Fruit fly (Drosophila melanogaster) whole organism, embryonic: Measurements from ENCODE around the gene CG33687.

Experiments used
- Abd-B ChIP-seq: fragments of 200-800 bp; sonication (Bioruptor generic); optimal IDR thresholded peaks from 2 replicates; lab custom pipeline; 2018; ENCODE audit warnings: missing biosample characterization, mild to moderate bottlenecking, missing genetic modification characterization, moderate library complexity
- Bgb ChIP-seq: fragments of 200-800 bp; sonication (Bioruptor generic); IDR thresholded peaks from 2 replicates; pipeline ENCODE4 v1.3.6; 2022; ENCODE audit warnings: missing biosample characterization, missing genetic modification characterization; ENCODE audit not compliant: partially characterized antibody
- Bteb2 ChIP-seq: fragments of 200-800 bp; sonication (Bioruptor generic); optimal IDR thresholded peaks from 2 replicates; lab custom pipeline; 2016; ENCODE audit warnings: missing biosample characterization, missing genetic modification characterization
- CG10565 ChIP-seq: fragments of 200-800 bp; sonication (Bioruptor generic); optimal IDR thresholded peaks from 3 replicates; lab custom pipeline; 2016; ENCODE audit warnings: missing biosample characterization, mild to moderate bottlenecking, missing genetic modification characterization
- CG11695 ChIP-seq: fragments of 200-800 bp; sonication (Bioruptor generic); IDR thresholded peaks from 3 replicates; pipeline ENCODE4 v1.3.6; 2022; ENCODE audit warnings: missing biosample characterization, missing genetic modification characterization
- CG12236 ChIP-seq: fragments of 200-800 bp; sonication (Bioruptor generic); optimal IDR thresholded peaks from 2 replicates; lab custom pipeline; 2016; ENCODE audit warnings: missing biosample characterization, missing genetic modification characterization
- CG12391 ChIP-seq: fragments of 200-800 bp; sonication (Bioruptor generic); optimal IDR thresholded peaks from 3 replicates; lab custom pipeline; 2018; ENCODE audit warnings: missing biosample characterization, mild to moderate bottlenecking, missing genetic modification characterization, moderate library complexity
- CG13424 ChIP-seq: fragments of 200-800 bp; sonication (Bioruptor generic); optimal IDR thresholded peaks from 2 replicates; lab custom pipeline; 2019; ENCODE audit warnings: missing biosample characterization, mild to moderate bottlenecking, missing genetic modification characterization, moderate library complexity
- CG15269 ChIP-seq: fragments of 200-800 bp; sonication (Bioruptor generic); optimal IDR thresholded peaks from 2 replicates; lab custom pipeline; 2018; ENCODE audit warnings: missing biosample characterization, mild to moderate bottlenecking, missing genetic modification characterization, moderate library complexity
- CG15696 ChIP-seq: fragments of 200-800 bp; sonication (Bioruptor generic); optimal IDR thresholded peaks from 2 replicates; lab custom pipeline; 2019; ENCODE audit warnings: missing biosample characterization, mild to moderate bottlenecking, missing genetic modification characterization, moderate library complexity
- CG17186 ChIP-seq: fragments of 200-800 bp; sonication (Bioruptor generic); optimal IDR thresholded peaks from 3 replicates; lab custom pipeline; 2017; ENCODE audit warnings: missing biosample characterization, missing genetic modification reagents, missing genetic modification characterization
- CG17385 ChIP-seq: fragments of 200-800 bp; sonication (Bioruptor generic); optimal IDR thresholded peaks from 3 replicates; lab custom pipeline; 2018; ENCODE audit warnings: missing biosample characterization, mild to moderate bottlenecking, missing genetic modification characterization
- CG2889 ChIP-seq: fragments of 200-800 bp; sonication (Bioruptor generic); IDR thresholded peaks from 3 replicates; pipeline ENCODE4 v1.3.6; 2022; ENCODE audit warnings: missing biosample characterization, missing genetic modification characterization
- CG31224 ChIP-seq: fragments of 200-800 bp; sonication (Bioruptor generic); IDR thresholded peaks from 2 replicates; pipeline ENCODE4 v1.3.6; 2022; ENCODE audit warnings: missing biosample characterization, missing genetic modification characterization
- CG33213 ChIP-seq: fragments of 200-800 bp; sonication (Bioruptor generic); optimal IDR thresholded peaks from 3 replicates; lab custom pipeline; 2016; ENCODE audit warnings: missing biosample characterization, missing genetic modification characterization
- CG4360 ChIP-seq: fragments of 200-800 bp; sonication (Bioruptor generic); IDR thresholded peaks from 2 replicates; pipeline ENCODE4 v1.3.6; 2022; ENCODE audit warnings: missing biosample characterization, missing genetic modification characterization
- CG4707 ChIP-seq: fragments of 200-800 bp; sonication (Bioruptor generic); optimal IDR thresholded peaks from 2 replicates; lab custom pipeline; 2018; ENCODE audit warnings: missing biosample characterization, mild to moderate bottlenecking, missing genetic modification characterization, moderate library complexity
- CG6854 ChIP-seq: fragments of 200-800 bp; sonication (Bioruptor generic); optimal IDR thresholded peaks from 3 replicates; lab custom pipeline; 2017; ENCODE audit warnings: missing biosample characterization, mild to moderate bottlenecking, missing genetic modification characterization
- CG7839 ChIP-seq: fragments of 200-800 bp; sonication (Bioruptor generic); optimal IDR thresholded peaks from 3 replicates; lab custom pipeline; 2018; ENCODE audit warnings: missing biosample characterization, mild to moderate bottlenecking, missing genetic modification characterization, moderate library complexity
- CG8765 ChIP-seq: fragments of 200-800 bp; sonication (Bioruptor generic); IDR thresholded peaks from 2 replicates; pipeline ENCODE4 v1.3.6; 2022; ENCODE audit warnings: missing biosample characterization, missing genetic modification characterization
- Eip74EF ChIP-seq, 2 experiments: fragments of 200-800 bp in 1 of 2; fragments of >200 bp in 1 of 2; sonication (Bioruptor generic) in 1 of 2; optimal IDR thresholded peaks; 2 replicates each; lab custom pipeline; 2017 to 2019; ENCODE audit warnings: missing biosample characterization in 2 of 2, missing genetic modification characterization in 2 of 2, mild to moderate bottlenecking in 1 of 2, moderate library complexity in 1 of 2
- Ets65A ChIP-seq: fragments of 200-800 bp; sonication (Bioruptor generic); peaks from one replicate; lab custom pipeline; 2016; ENCODE audit warnings: missing biosample characterization, missing genetic modification characterization
- GATAe ChIP-seq: fragments of 200-800 bp; sonication (Bioruptor generic); conservative IDR thresholded peaks from 2 replicates; pipeline ENCODE4 v1.3.6; 2022; ENCODE audit warnings: missing biosample characterization, missing genetic modification characterization
- Gug ChIP-seq: fragments of 200-800 bp; sonication (Bioruptor generic); IDR thresholded peaks from 4 replicates; pipeline ENCODE4 v1.3.6; 2022; ENCODE audit warnings: missing biosample characterization, missing genetic modification characterization
- H15 ChIP-seq: fragments of 200-800 bp; sonication (Bioruptor generic); IDR thresholded peaks from 3 replicates; pipeline ENCODE4 v1.3.6; 2022; ENCODE audit warnings: missing biosample characterization, missing genetic modification characterization
- Max ChIP-seq: fragments of 200-800 bp; sonication (Bioruptor generic); optimal IDR thresholded peaks from 2 replicates; lab custom pipeline; 2016; ENCODE audit warnings: missing biosample characterization, mild to moderate bottlenecking, missing genetic modification characterization
- Meics ChIP-seq: fragments of 200-800 bp; sonication (Bioruptor generic); optimal IDR thresholded peaks from 2 replicates; lab custom pipeline; 2017; ENCODE audit warnings: missing biosample characterization, mild to moderate bottlenecking, missing genetic modification characterization
- Nf-YA ChIP-seq: fragments of 200-800 bp; sonication (Bioruptor generic); IDR thresholded peaks from 2 replicates; pipeline ENCODE4 v1.3.6; 2022; ENCODE audit warnings: missing biosample characterization, missing genetic modification characterization
- Oli ChIP-seq: fragments of 200-800 bp; sonication (Bioruptor generic); optimal IDR thresholded peaks from 2 replicates; lab custom pipeline; 2018; ENCODE audit warnings: missing biosample characterization, mild to moderate bottlenecking, missing genetic modification characterization, moderate library complexity
- Rx ChIP-seq: fragments of 200-800 bp; sonication (Bioruptor generic); IDR thresholded peaks from 2 replicates; pipeline ENCODE4 v1.3.6; 2022; ENCODE audit warnings: missing biosample characterization, missing genetic modification characterization
- Ssrp ChIP-seq: fragments of 200-800 bp; sonication (Bioruptor generic); optimal IDR thresholded peaks from 2 replicates; lab custom pipeline; 2018; ENCODE audit warnings: missing biosample characterization, mild to moderate bottlenecking, missing genetic modification characterization, moderate library complexity
- Tbp ChIP-seq: fragments of >200 bp; optimal IDR thresholded peaks from 2 replicates; lab custom pipeline; 2018; ENCODE audit warnings: missing biosample characterization, missing genetic modification characterization
- Trl ChIP-seq, 3 experiments: fragments of >200 bp in 2 of 3; fragments of 200-800 bp in 1 of 3; sonication (Bioruptor generic) in 1 of 3; optimal IDR thresholded peaks; 2 replicates in 1 of 3; 3 replicates in 2 of 3; lab custom pipeline; 2016 to 2017; ENCODE audit warnings: missing biosample characterization in 1 of 3, missing genetic modification characterization in 1 of 3
- Vsx1 ChIP-seq: fragments of 200-800 bp; sonication (Bioruptor generic); optimal IDR thresholded peaks from 2 replicates; lab custom pipeline; 2017; ENCODE audit warnings: missing biosample characterization, mild to moderate bottlenecking, missing genetic modification characterization, missing genetic modification reagents
- abd-A ChIP-seq: fragments of 200-800 bp; sonication (Bioruptor generic); optimal IDR thresholded peaks from 3 replicates; lab custom pipeline; 2019; ENCODE audit warnings: missing biosample characterization, mild to moderate bottlenecking, missing genetic modification characterization, moderate library complexity
- bab2 ChIP-seq: fragments of 200-800 bp; sonication (Bioruptor generic); optimal IDR thresholded peaks from 2 replicates; lab custom pipeline; 2016; ENCODE audit warnings: missing biosample characterization, missing genetic modification characterization
- br ChIP-seq: fragments of >200 bp; optimal IDR thresholded peaks from 2 replicates; lab custom pipeline; 2017
- dimm ChIP-seq: fragments of 200-800 bp; sonication (Bioruptor generic); IDR thresholded peaks from 2 replicates; pipeline ENCODE4 v1.3.6; 2022; ENCODE audit warnings: missing biosample characterization, missing genetic modification characterization
- fu2 ChIP-seq: fragments of 200-800 bp; sonication (Bioruptor generic); optimal IDR thresholded peaks from 2 replicates; lab custom pipeline; 2016; ENCODE audit warnings: missing biosample characterization, missing genetic modification characterization
- gce ChIP-seq: fragments of 200-800 bp; sonication (Bioruptor generic); IDR thresholded peaks from 3 replicates; pipeline ENCODE4 v1.3.6; 2022; ENCODE audit warnings: missing biosample characterization, missing genetic modification characterization
- gem ChIP-seq: fragments of 200-800 bp; sonication (Bioruptor generic); optimal IDR thresholded peaks from 2 replicates; lab custom pipeline; 2019; ENCODE audit warnings: missing biosample characterization, mild to moderate bottlenecking, missing genetic modification characterization, moderate library complexity
- ham ChIP-seq: fragments of 200-800 bp; sonication (Bioruptor generic); IDR thresholded peaks from 2 replicates; pipeline ENCODE4 v1.3.6; 2022; ENCODE audit warnings: missing biosample characterization, missing genetic modification characterization
- pita ChIP-seq: fragments of 200-800 bp; sonication (Bioruptor generic); optimal IDR thresholded peaks from 2 replicates; lab custom pipeline; 2017; ENCODE audit warnings: missing biosample characterization, mild to moderate bottlenecking, missing genetic modification characterization
- pnt ChIP-seq: fragments of 200-800 bp; sonication (Bioruptor generic); optimal IDR thresholded peaks from 3 replicates; lab custom pipeline; 2016; ENCODE audit warnings: missing biosample characterization, missing genetic modification characterization
- sc ChIP-seq, 3 experiments: fragments of >200 bp in 2 of 3; fragments of 200-800 bp in 1 of 3; sonication (Bioruptor generic) in 1 of 3; optimal IDR thresholded peaks; 2 replicates in 2 of 3; 3 replicates in 1 of 3; lab custom pipeline; 2017; ENCODE audit warnings: mild to moderate bottlenecking in 1 of 3, missing biosample characterization in 1 of 3, missing genetic modification characterization in 1 of 3, missing genetic modification reagents in 1 of 3
- schlank ChIP-seq: fragments of 200-800 bp; sonication (Bioruptor generic); optimal IDR thresholded peaks from 2 replicates; lab custom pipeline; 2018; ENCODE audit warnings: missing biosample characterization, mild to moderate bottlenecking, missing genetic modification characterization
- sens-2 ChIP-seq: fragments of 200-800 bp; sonication (Bioruptor generic); IDR thresholded peaks from 2 replicates; pipeline ENCODE4 v1.3.6; 2022; ENCODE audit warnings: missing biosample characterization, missing genetic modification characterization
- seq ChIP-seq: fragments of 200-800 bp; sonication (Bioruptor generic); IDR thresholded peaks from 2 replicates; pipeline ENCODE4 v1.3.6; 2022; ENCODE audit warnings: missing biosample characterization, missing genetic modification characterization
- sisA ChIP-seq: fragments of 200-800 bp; sonication (Bioruptor generic); IDR thresholded peaks from 2 replicates; pipeline ENCODE4 v1.3.6; 2022; ENCODE audit warnings: missing biosample characterization, missing genetic modification characterization
- zen2 ChIP-seq: fragments of 200-800 bp; sonication (Bioruptor generic); IDR thresholded peaks from 3 replicates; pipeline ENCODE4 v1.3.6; 2022; ENCODE audit warnings: missing biosample characterization, missing genetic modification characterization; ENCODE audit not compliant: partially characterized antibody

Gene CG33687

dm6 chr3L:16203236-16203635, 5.6 kb downstream of the CG33687 start (continued):
- TF ChIP-seq Eip74EF (GFP tag; optimal IDR thresholded peaks at IDR 0.05; lab: Kevin White, UChicago) (peak in 1 of 2 experiments; percentile 58), gce (GFP tag; lab: Robert Waterston, UW) (peak; percentile 71; the same call in 1 of the 3 replicates), sc (optimal IDR thresholded peaks at IDR 0.05; lab: Kevin White, UChicago) (no peak), sc (GFP tag; optimal IDR thresholded peaks at IDR 0.05; lab: Kevin White, UChicago) (no peak), CG17186 (GFP tag; lab: Kevin White, UChicago) (no peak), ham (GFP tag; lab: Robert Waterston, UW) (peak; percentile 67; the same call in 1 of the 2 replicates), Trl (optimal IDR thresholded peaks at IDR 0.05; lab: Kevin White, UChicago) (no peak), Trl (GFP tag; optimal IDR thresholded peaks at IDR 0.05; lab: Kevin White, UChicago) (peak; percentile 88), Tbp (GFP tag; lab: Kevin White, UChicago) (no peak), dimm (peak; percentile 61; the same call in 1 of the 2 replicates), CG7839 (tag; lab: Kevin White, UChicago) (peak; percentile 90), br (lab: Kevin White, UChicago) (no peak), sens-2 (GFP tag; lab: Robert Waterston, UW) (peak; percentile 58; the same call in 1 of the 2 replicates), Bgb (GFP tag; lab: Robert Waterston, UW) (no peak), GATAe (GFP tag; lab: Robert Waterston, UW) (no peak; the same call in 1 of the 2 replicates), Max (GFP tag; lab: Kevin White, UChicago) (peak; percentile 63), Ets65A (GFP tag; lab: Kevin White, UChicago) (peak; percentile 98), Ssrp (tag; lab: Kevin White, UChicago) (no peak), CG11695 (GFP tag; lab: Robert Waterston, UW) (peak; percentile 79), zen2 (GFP tag; lab: Robert Waterston, UW) (no peak), Gug (GFP tag; lab: Robert Waterston, UW) (peak; percentile 86; the same call in 3 of the 4 replicates), Abd-B (GFP tag; lab: Kevin White, UChicago) (peak; percentile 81), CG6854 (GFP tag; lab: Kevin White, UChicago) (peak; percentile 47), CG13424 (peak; percentile 81), CG4360 (GFP tag; lab: Robert Waterston, UW) (no peak), pnt (GFP tag; lab: Kevin White, UChicago) (peak; percentile 79), Oli (peak; percentile 73), Meics (GFP tag; lab: Kevin White, UChicago) (peak; percentile 88), CG12391 (tag; lab: Kevin White, UChicago) (peak; percentile 59), CG31224 (peak; percentile 75), seq (GFP tag; lab: Robert Waterston, UW) (peak; percentile 65), CG17385 (GFP tag; lab: Kevin White, UChicago) (peak; percentile 76), CG12236 (GFP tag; lab: Kevin White, UChicago) (no peak), CG10565 (no peak), CG4707 (GFP tag; lab: Kevin White, UChicago) (no peak), Bteb2 (peak; percentile 71), fu2 (GFP tag; lab: Kevin White, UChicago) (peak; percentile 70), gem (tag; lab: Kevin White, UChicago) (peak; percentile 86), pita (GFP tag; lab: Kevin White, UChicago) (no peak), CG15696 (tag; lab: Kevin White, UChicago) (peak; percentile 18), bab2 (GFP tag; lab: Kevin White, UChicago) (peak; percentile 74), schlank (tag; lab: Kevin White, UChicago) (peak; percentile 58), CG15269 (tag; lab: Kevin White, UChicago) (peak; percentile 85), Vsx1 (GFP tag; lab: Kevin White, UChicago) (peak; percentile 29), CG33213 (peak; percentile 66), Nf-YA (peak; percentile 61; the same call in 1 of the 2 replicates), CG2889 (GFP tag; lab: Robert Waterston, UW) (peak; percentile 65; the same call in 2 of the 3 replicates), H15 (GFP tag; lab: Robert Waterston, UW) (peak; percentile 81), Rx (GFP tag; lab: Robert Waterston, UW) (peak; percentile 63), CG8765 (GFP tag; lab: Robert Waterston, UW) (no peak), abd-A (tag; lab: Kevin White, UChicago) (peak; percentile 36), sisA (GFP tag; lab: Robert Waterston, UW) (no peak)
